Worm (Caenorhabditis elegans): ENCODE results near the gene ugt-58.
A peak's percentile ranks its signal among the peaks of the same experiment; 100 is the strongest.

Gene ugt-58

ce11 chrII:9575670-9576069, 10.9 kb downstream of the ugt-58 start, which contains the start of gene exc-7:
Gene exc-7, plus strand, starts transcription at chrII:9575970.
- TF ChIP-seq lir-3 (tag; optimal IDR thresholded peaks at IDR 0.05), result no peak
- peak in 1 of 2 experiments; percentile 83 for TF ChIP-seq unc-62 (GFP tag; optimal IDR thresholded peaks at IDR 0.05 in 1 of 2)
- TF ChIP-seq unc-62 (tag; optimal IDR thresholded peaks at IDR 0.05), result no peak
- TF ChIP-seq Y105C5A.15 (GFP tag; IDR thresholded peaks at IDR 0.05), result no peak
- TF ChIP-seq F49E8.2 (tag; optimal IDR thresholded peaks at IDR 0.05; ENCODE audit: borderline replicate concordance), result no peak
- no peak for TF ChIP-seq nhr-25 (tag; optimal IDR thresholded peaks at IDR 0.05; ENCODE audit: borderline replicate concordance, insufficient read depth)

- peak in 1 of 2 experiments; percentile 60 for TF ChIP-seq unc-62 (GFP tag; optimal IDR thresholded peaks at IDR 0.05 in 1 of 2)
- TF ChIP-seq unc-62 (tag; optimal IDR thresholded peaks at IDR 0.05), result no peak
- TF ChIP-seq rbr-2 (tag; optimal IDR thresholded peaks at IDR 0.05), result peak; percentile 1
- TF ChIP-seq mes-2 (tag; optimal IDR thresholded peaks at IDR 0.05; ENCODE audit: poor library complexity, severe bottlenecking), result peak; percentile 15
- no peak for TF ChIP-seq F26F4.8 (GFP tag; conservative IDR thresholded peaks at IDR 0.05)
- 0 out of 2 replicates have a peak, but pooled peaks have one; percentile 43 for TF ChIP-seq F44E2.7 (GFP tag; IDR thresholded peaks at IDR 0.05)
- TF ChIP-seq F37D6.2 (tag; optimal IDR thresholded peaks at IDR 0.05), result no peak
- TF ChIP-seq egl-43 (GFP tag; IDR thresholded peaks at IDR 0.05), result 0 out of 2 replicates have a peak, but pooled peaks have one; percentile 58
- no peak for TF ChIP-seq ceh-62 (tag; optimal IDR thresholded peaks at IDR 0.05)
- no peak for TF ChIP-seq nhr-48 (tag; optimal IDR thresholded peaks at IDR 0.05)
- no peak for TF ChIP-seq unc-130 (GFP tag; optimal IDR thresholded peaks at IDR 0.05)
- no peak for TF ChIP-seq ztf-11 (tag; optimal IDR thresholded peaks at IDR 0.05)
- no peak for TF ChIP-seq D1046.2 (GFP tag; IDR thresholded peaks at IDR 0.05)
Observed at ce11 chrII:9574406-9574805, 12.2 kb downstream of the ugt-58 start.

- TF ChIP-seq unc-62 (GFP tag; optimal IDR thresholded peaks at IDR 0.05 in 1 of 2), result peak in 1 of 2 experiments; percentile 90
- no peak for TF ChIP-seq unc-62 (tag; optimal IDR thresholded peaks at IDR 0.05)
- peak; percentile 42 for TF ChIP-seq mxl-3 (GFP tag; optimal IDR thresholded peaks at IDR 0.05)
- TF ChIP-seq spr-1 (tag; optimal IDR thresholded peaks at IDR 0.05), result no peak
- TF ChIP-seq mdl-1 (tag; optimal IDR thresholded peaks at IDR 0.05), result peak in 1 of 2 experiments; percentile 8
- peak; percentile 59 for TF ChIP-seq hlh-30 (tag; optimal IDR thresholded peaks at IDR 0.05; ENCODE audit: insufficient read depth)
- TF ChIP-seq nhr-28 (tag; optimal IDR thresholded peaks at IDR 0.05), result peak; percentile 41
Observed at ce11 chrII:9573412-9573811, 13.2 kb downstream of the ugt-58 start.

- no peak for TF ChIP-seq unc-39 (tag; optimal IDR thresholded peaks at IDR 0.05)
- 0 out of 2 replicates have a peak, but pooled peaks have one; percentile 27 for TF ChIP-seq lin-29 (GFP tag; IDR thresholded peaks at IDR 0.05)
- TF ChIP-seq F10B5.3 (tag; optimal IDR thresholded peaks at IDR 0.05), result no peak
- no peak for TF ChIP-seq nhr-10 (tag; optimal IDR thresholded peaks at IDR 0.05)
- TF ChIP-seq nhr-11 (tag; optimal IDR thresholded peaks at IDR 0.05), result peak; percentile 71
- TF ChIP-seq ceh-32 (tag; optimal IDR thresholded peaks at IDR 0.05; ENCODE audit: poor library complexity), result no peak
- TF ChIP-seq nhr-25 (tag; optimal IDR thresholded peaks at IDR 0.05; ENCODE audit: borderline replicate concordance, insufficient read depth), result no peak
- peak; percentile 90 for TF ChIP-seq Y48G9A.11 (GFP tag; IDR thresholded peaks at IDR 0.05)
- TF ChIP-seq fkh-10 (GFP tag; optimal IDR thresholded peaks at IDR 0.05), result no peak
- TF ChIP-seq lin-13 (GFP tag; optimal IDR thresholded peaks at IDR 0.05), result peak; percentile 5
- no peak for TF ChIP-seq attf-4 (tag; optimal IDR thresholded peaks at IDR 0.05)
- no peak for TF ChIP-seq Y5F2A.4 (GFP tag; optimal IDR thresholded peaks at IDR 0.05)
- TF ChIP-seq madf-9 (GFP tag; conservative IDR thresholded peaks at IDR 0.05), result peak; percentile 80
- peak; percentile 98 for TF ChIP-seq aha-1 (tag)
- peak; percentile 67 for TF ChIP-seq dmd-6 (GFP tag; IDR thresholded peaks at IDR 0.05)
- peak; percentile 76; the same call in 1 of the 2 replicates for TF ChIP-seq ceh-20 (GFP tag; IDR thresholded peaks at IDR 0.05)
- no peak for TF ChIP-seq zfp-2 (tag; optimal IDR thresholded peaks at IDR 0.05)
- TF ChIP-seq mdt-29 (GFP tag; IDR thresholded peaks at IDR 0.05), result peak; percentile 68; the same call in 1 of the 2 replicates
- 0 out of 2 replicates have a peak, but pooled peaks have one; percentile 46 for TF ChIP-seq ceh-44 (GFP tag; IDR thresholded peaks at IDR 0.05)
- TF ChIP-seq aly-2 (tag; optimal IDR thresholded peaks at IDR 0.05), result peak; percentile 39
- no peak for TF ChIP-seq snpc-4 (tag; optimal IDR thresholded peaks at IDR 0.05)
- TF ChIP-seq Y105C5A.15 (GFP tag; IDR thresholded peaks at IDR 0.05), result peak; percentile 79; the same call in 1 of the 2 replicates
- TF ChIP-seq hlh-30 (tag; optimal IDR thresholded peaks at IDR 0.05; ENCODE audit: insufficient read depth), result peak; percentile 54
- peak; percentile 29 for TF ChIP-seq nhr-28 (tag; optimal IDR thresholded peaks at IDR 0.05)
- TF ChIP-seq daf-16 (GFP tag; optimal IDR thresholded peaks at IDR 0.05), result peak in 1 of 2 experiments; percentile 79
- TF ChIP-seq daf-16 (tag; optimal IDR thresholded peaks at IDR 0.05), result peak; percentile 45
- peak; percentile 71 for TF ChIP-seq spr-3 (GFP tag; optimal IDR thresholded peaks at IDR 0.05)
- TF ChIP-seq ZK546.5 (tag; optimal IDR thresholded peaks at IDR 0.05), result no peak
Observed at ce11 chrII:9566045-9566444, 20.5 kb downstream of the ugt-58 start.

Data from whole organism, L4 larva.